Fruit fly (Drosophila melanogaster): Measurements from ENCODE around the gene CG43362.

Gene CG43362

DNA sequence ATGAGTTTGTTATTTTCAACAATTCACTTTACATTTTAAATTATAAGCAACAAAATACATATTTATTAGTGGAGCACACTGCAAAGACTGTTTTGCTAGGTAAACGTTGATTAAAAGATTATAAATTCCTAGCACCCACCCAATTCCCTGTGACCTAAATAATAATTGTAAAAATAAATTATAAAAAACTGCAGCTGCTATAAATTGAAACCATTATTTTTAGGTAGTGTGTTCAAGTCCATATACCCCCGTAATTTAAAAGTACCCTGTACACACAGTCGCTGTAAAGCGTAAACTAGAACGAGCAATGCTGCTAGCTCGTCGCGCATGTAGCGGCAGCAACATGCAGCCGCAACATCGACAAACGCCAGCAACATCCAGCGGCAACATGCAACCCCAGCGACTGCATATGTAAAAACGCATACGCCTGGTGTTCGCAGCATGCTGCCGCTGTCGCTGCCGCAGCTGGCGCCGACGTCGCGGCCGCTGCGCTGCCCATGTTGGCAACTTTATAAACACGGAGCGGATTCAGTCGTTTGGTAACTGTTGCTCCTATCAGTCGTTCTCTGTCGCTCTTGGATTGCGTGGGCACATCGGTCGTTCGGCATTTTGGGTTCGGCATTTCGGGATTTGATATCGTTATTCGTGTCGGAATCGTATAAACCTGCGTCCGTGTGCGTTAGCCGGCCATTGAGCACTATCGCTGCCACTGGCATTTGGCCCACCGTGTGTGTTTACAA lies 28.5 kb upstream of the CG43362 start, which contains the start of gene Fas3 (continued):
- TF ChIP-seq CG7963 (GFP tag; IDR thresholded peaks at IDR 0.05; ENCODE audit: partially characterized antibody) (no peak), CG4328 (GFP tag; optimal IDR thresholded peaks at IDR 0.05) (no peak), CG16813 (GFP tag; IDR thresholded peaks at IDR 0.05; ENCODE audit: partially characterized antibody) (peak; percentile 44; the same call in 1 of the 3 replicates), MTF-1 (GFP tag; optimal IDR thresholded peaks at IDR 0.05; ENCODE audit: borderline replicate concordance) (peak; percentile 34), NC2β (GFP tag; optimal IDR thresholded peaks at IDR 0.05) (peak; percentile 33), CG18619 (GFP tag; optimal IDR thresholded peaks at IDR 0.05) (no peak), CG17568 (GFP tag; optimal IDR thresholded peaks at IDR 0.05) (peak; percentile 3), CG2712 (tag; optimal IDR thresholded peaks at IDR 0.05) (peak; percentile 17), HLHmδ (GFP tag; optimal IDR thresholded peaks at IDR 0.05) (peak; percentile 62), pita (GFP tag; optimal IDR thresholded peaks at IDR 0.05) (no peak), cwo (GFP tag; optimal IDR thresholded peaks at IDR 0.05) (no peak), Dek (tag; optimal IDR thresholded peaks at IDR 0.05) (no peak), CG9876 (GFP tag; optimal IDR thresholded peaks at IDR 0.05) (no peak), CG14710 (tag; optimal IDR thresholded peaks at IDR 0.05) (no peak), z (GFP tag; IDR thresholded peaks at IDR 0.05) (peak; percentile 71), Lim3 (GFP tag; IDR thresholded peaks at IDR 0.05) (no peak), CG30431 (GFP tag; optimal IDR thresholded peaks at IDR 0.05) (no peak), repo (GFP tag; optimal IDR thresholded peaks at IDR 0.05) (no peak), vvl (GFP tag; IDR thresholded peaks at IDR 0.05) (peak; percentile 72), fu2 (GFP tag; optimal IDR thresholded peaks at IDR 0.05) (no peak), CG12744 (GFP tag; optimal IDR thresholded peaks at IDR 0.05) (no peak), Deaf1 (tag; optimal IDR thresholded peaks at IDR 0.05) (peak; percentile 99), p53 (GFP tag; optimal IDR thresholded peaks at IDR 0.05) (no peak), chm (GFP tag; IDR thresholded peaks at IDR 0.05) (peak; percentile 88), Myb (GFP tag; optimal IDR thresholded peaks at IDR 0.05) (peak; percentile 11), jing (GFP tag; optimal IDR thresholded peaks at IDR 0.05) (peak; percentile 2), gfzf (GFP tag; optimal IDR thresholded peaks at IDR 0.05) (no peak), kay (GFP tag; optimal IDR thresholded peaks at IDR 0.05) (no peak), disco-r (GFP tag; optimal IDR thresholded peaks at IDR 0.05) (peak; percentile 38), CG11247 (GFP tag; IDR thresholded peaks at IDR 0.05) (no peak), Stat92E (GFP tag; optimal IDR thresholded peaks at IDR 0.05) (peak in 1 of 3 experiments; percentile 70), Bgb (GFP tag; IDR thresholded peaks at IDR 0.05; ENCODE audit: partially characterized antibody) (peak; percentile 61), tup (GFP tag; optimal IDR thresholded peaks at IDR 0.05) (no peak), Mes4 (GFP tag; optimal IDR thresholded peaks at IDR 0.05) (no peak), yki (optimal IDR thresholded peaks at IDR 0.05) (no peak), dm (GFP tag; optimal IDR thresholded peaks at IDR 0.05) (no peak), CG11398 (GFP tag; optimal IDR thresholded peaks at IDR 0.05) (no peak), cad (GFP tag; optimal IDR thresholded peaks at IDR 0.05) (no peak), cato (GFP tag; optimal IDR thresholded peaks at IDR 0.05; ENCODE audit: borderline replicate concordance) (no peak), dati (GFP tag; IDR thresholded peaks at IDR 0.05) (no peak), TFAM (GFP tag; optimal IDR thresholded peaks at IDR 0.05) (no peak), org-1 (GFP tag; optimal IDR thresholded peaks at IDR 0.05) (peak; percentile 17), Doc3 (GFP tag; IDR thresholded peaks at IDR 0.05; ENCODE audit: partially characterized antibody) (no peak), E2f2 (GFP tag; IDR thresholded peaks at IDR 0.05) (0 out of 2 replicates have a peak, but pooled peaks have one; percentile 22), CG8281 (tag; optimal IDR thresholded peaks at IDR 0.05) (no peak), Atf-2 (GFP tag; optimal IDR thresholded peaks at IDR 0.05) (no peak), CG6272 (GFP tag; IDR thresholded peaks at IDR 0.05) (no peak), CG32532 (GFP tag; IDR thresholded peaks at IDR 0.05) (0 out of 2 replicates have a peak, but pooled peaks have one; percentile 33), toy (GFP tag; IDR thresholded peaks at IDR 0.05) (no peak), Atf3 (GFP tag; optimal IDR thresholded peaks at IDR 0.05) (no peak)
